Worm (Caenorhabditis elegans) whole organism, L2 larva: ENCODE results near the gene srh-115.

Source experiments
- ZK546.5 ChIP-seq: sonication (generic microtip); optimal IDR thresholded peaks from 2 replicates; lab custom pipeline; 2017; ENCODE audit warnings: missing biosample characterization, missing genetic modification characterization
- alr-1 ChIP-seq: fragments of 150-350 bp; optimal IDR thresholded peaks from 2 replicates; lab custom pipeline; 2014; ENCODE audit warnings: missing biosample characterization, missing genetic modification characterization
- aly-2 ChIP-seq: fragments of 150-350 bp; optimal IDR thresholded peaks from 2 replicates; lab custom pipeline; 2014; ENCODE audit warnings: missing biosample characterization, missing genetic modification characterization
- nhr-237 ChIP-seq: fragments of 150-350 bp; optimal IDR thresholded peaks from 2 replicates; lab custom pipeline; 2014; ENCODE audit warnings: missing biosample characterization, missing genetic modification characterization
- zag-1 ChIP-seq: fragments of 150-350 bp; optimal IDR thresholded peaks from 2 replicates; lab custom pipeline; 2014; ENCODE audit warnings: missing biosample characterization, missing genetic modification characterization

DNA sequence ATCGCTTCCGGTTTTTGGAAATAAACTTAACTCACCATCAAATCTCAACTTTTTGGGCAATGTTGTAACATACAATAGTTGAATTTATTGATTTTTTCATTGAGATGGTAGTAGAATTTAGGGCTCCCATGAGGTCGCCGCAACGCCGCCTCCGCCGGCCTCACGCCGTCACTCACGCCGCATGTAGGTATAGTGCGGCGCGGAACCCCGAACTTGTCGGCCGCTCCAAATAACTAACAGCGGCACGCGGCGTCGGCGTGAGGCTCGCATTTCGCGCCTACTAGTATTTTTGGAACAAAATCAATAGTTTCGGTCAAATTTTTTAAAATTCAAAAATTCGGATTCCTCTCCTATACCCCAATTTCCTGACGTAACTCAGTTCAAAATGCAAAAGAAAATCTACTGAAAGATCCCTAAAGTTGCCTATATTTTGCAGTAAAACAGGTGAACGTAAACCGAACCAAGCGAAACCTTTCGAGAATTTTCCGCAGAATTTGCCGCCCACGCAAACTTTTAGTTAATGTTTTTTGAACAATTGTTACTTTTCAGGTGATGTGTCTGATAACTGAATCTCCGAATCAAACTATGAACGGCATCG is 4.1 kb upstream of the srh-115 start, which contains the start of gene Y61B8A.6:
- no peak for TF ChIP-seq ZK546.5 (tag; lab: Kevin White, UChicago)
- no peak for TF ChIP-seq zag-1 (tag; lab: Kevin White, UChicago)
- TF ChIP-seq aly-2 (tag; lab: Kevin White, UChicago): no peak
- no peak for TF ChIP-seq alr-1
- no peak for TF ChIP-seq nhr-237 (tag; lab: Kevin White, UChicago)
